Fruit fly (Drosophila melanogaster) whole organism, wandering third instar larva: ENCODE measurements around the gene Atg8a.

Source experiments
- Abd-B ChIP-seq: fragments of >200 bp; optimal IDR thresholded peaks from 2 replicates; lab custom pipeline; 2017; ENCODE audit warnings: missing biosample characterization, missing genetic modification characterization
- CG32264 ChIP-seq: fragments of 200-800 bp; sonication (Bioruptor generic); optimal IDR thresholded peaks from 2 replicates; lab custom pipeline; 2016; ENCODE audit warnings: missing biosample characterization, missing genetic modification characterization
- Dfd ChIP-seq: fragments of >200 bp; optimal IDR thresholded peaks from 2 replicates; lab custom pipeline; 2017; ENCODE audit warnings: missing biosample characterization, missing genetic modification characterization
- HLH106 ChIP-seq: fragments of 200-800 bp; optimal IDR thresholded peaks from 3 replicates; lab custom pipeline; 2019; ENCODE audit warnings: missing biosample characterization, mild to moderate bottlenecking, missing genetic modification characterization, moderate library complexity
- Hnf4 ChIP-seq: fragments of 200-800 bp; sonication (Bioruptor generic); optimal IDR thresholded peaks from 2 replicates; lab custom pipeline; 2016; ENCODE audit warnings: missing biosample characterization, mild to moderate bottlenecking, missing genetic modification characterization
- Hr78 ChIP-seq: fragments of >200 bp; optimal IDR thresholded peaks from 2 replicates; lab custom pipeline; 2017; ENCODE audit warnings: missing biosample characterization, missing genetic modification characterization
- Hr83 ChIP-seq: fragments of 200-300 bp; sonication (Bioruptor generic); optimal IDR thresholded peaks from 2 replicates; lab custom pipeline; 2016; ENCODE audit warnings: missing biosample characterization, mild to moderate bottlenecking, missing genetic modification characterization, moderate library complexity; ENCODE audit not compliant: poor library complexity, severe bottlenecking
- Jra ChIP-seq: sonication (Bioruptor generic); optimal IDR thresholded peaks from 2 replicates; lab custom pipeline; 2016; ENCODE audit warnings: missing biosample characterization, missing genetic modification characterization
- Mio ChIP-seq: sonication (Bioruptor generic); optimal IDR thresholded peaks from 2 replicates; lab custom pipeline; 2016; ENCODE audit warnings: missing biosample characterization, missing genetic modification characterization
- Myc ChIP-seq: fragments of >200 bp; optimal IDR thresholded peaks from 2 replicates; lab custom pipeline; 2017
- N ChIP-seq: fragments of >200 bp; optimal IDR thresholded peaks from 2 replicates; lab custom pipeline; 2018; ENCODE audit warnings: missing biosample characterization, missing external identifiers, missing genetic modification characterization
- OdsH ChIP-seq: fragments of 200-800 bp; sonication (Bioruptor generic); optimal IDR thresholded peaks from 2 replicates; lab custom pipeline; 2016; ENCODE audit warnings: missing biosample characterization, mild to moderate bottlenecking, missing genetic modification characterization
- Sp1 ChIP-seq: fragments of 200-800 bp; sonication (Bioruptor generic); optimal IDR thresholded peaks from 3 replicates; lab custom pipeline; 2019; ENCODE audit warnings: missing biosample characterization, mild to moderate bottlenecking, missing genetic modification characterization, moderate library complexity
- Vsx2 ChIP-seq: fragments of 200-300, 225-300 bp; sonication (Bioruptor generic); optimal IDR thresholded peaks from 2 replicates; lab custom pipeline; 2018; ENCODE audit warnings: missing biosample characterization, missing genetic modification characterization; ENCODE audit not compliant: partially characterized antibody
- br ChIP-seq: fragments of 200-800 bp; sonication (Bioruptor generic); optimal IDR thresholded peaks from 2 replicates; lab custom pipeline; 2016; ENCODE audit warnings: missing biosample characterization, missing genetic modification characterization
- brk ChIP-seq: fragments of 200-800 bp; sonication (Bioruptor generic); optimal IDR thresholded peaks from 2 replicates; lab custom pipeline; 2016; ENCODE audit warnings: missing biosample characterization, mild to moderate bottlenecking, missing genetic modification characterization
- dl ChIP-seq, 2 experiments: fragments of 175-275, 200-275 bp in 1 of 2; fragments of 200-275 bp in 1 of 2; sonication (Bioruptor generic); optimal IDR thresholded peaks; lab custom pipeline; 2018; ENCODE audit warnings: mild to moderate bottlenecking in 2 of 2, missing biosample characterization in 2 of 2, missing genetic modification characterization in 2 of 2, moderate library complexity in 2 of 2; ENCODE audit not compliant: partially characterized antibody in 2 of 2, insufficient read depth in 1 of 2
- dmrt93B ChIP-seq: fragments of 200-800 bp; sonication (Bioruptor generic); optimal IDR thresholded peaks from 2 replicates; lab custom pipeline; 2018; ENCODE audit warnings: missing biosample characterization, mild to moderate bottlenecking, missing genetic modification characterization
- dsf ChIP-seq: sonication (Bioruptor generic); optimal IDR thresholded peaks from 2 replicates; lab custom pipeline; 2016; ENCODE audit warnings: missing biosample characterization, missing genetic modification characterization, borderline replicate concordance
- ey ChIP-seq: fragments of 200-800 bp; sonication (Bioruptor generic); optimal IDR thresholded peaks from 2 replicates; lab custom pipeline; 2016; ENCODE audit warnings: missing biosample characterization, missing genetic modification characterization
- foxo ChIP-seq, 2 experiments: fragments of 200-800 bp; sonication (Bioruptor generic); optimal IDR thresholded peaks; 2 replicates in 1 of 2; 3 replicates in 1 of 2; lab custom pipeline; 2016 to 2017; ENCODE audit warnings: missing biosample characterization in 2 of 2, missing genetic modification characterization in 2 of 2
- fru ChIP-seq: fragments of 200-800 bp; sonication (Bioruptor generic); optimal IDR thresholded peaks from 3 replicates; lab custom pipeline; 2016; ENCODE audit warnings: missing biosample characterization, mild to moderate bottlenecking, missing genetic modification characterization
- h ChIP-seq: fragments of 200-800 bp; sonication (Bioruptor generic); optimal IDR thresholded peaks from 3 replicates; lab custom pipeline; 2016; ENCODE audit warnings: missing biosample characterization, mild to moderate bottlenecking, missing genetic modification characterization
- pan ChIP-seq: fragments of >200 bp; optimal IDR thresholded peaks from 2 replicates; lab custom pipeline; 2017
- psq ChIP-seq: fragments of 200-800 bp; sonication (Bioruptor generic); optimal IDR thresholded peaks from 3 replicates; lab custom pipeline; 2017; ENCODE audit warnings: missing biosample characterization, mild to moderate bottlenecking, missing genetic modification characterization, moderate library complexity
- rgr ChIP-seq: fragments of 200-800 bp; sonication (Bioruptor generic); optimal IDR thresholded peaks from 3 replicates; lab custom pipeline; 2016; ENCODE audit warnings: missing biosample characterization, mild to moderate bottlenecking, missing genetic modification characterization
- sage ChIP-seq: fragments of 200-800 bp; sonication (Bioruptor generic); optimal IDR thresholded peaks from 2 replicates; lab custom pipeline; 2016; ENCODE audit warnings: missing biosample characterization, mild to moderate bottlenecking, missing genetic modification characterization
- sv ChIP-seq: fragments of 200-800 bp; sonication (Bioruptor generic); optimal IDR thresholded peaks from 3 replicates; lab custom pipeline; 2016; ENCODE audit warnings: missing biosample characterization, missing genetic modification characterization
- usp ChIP-seq: fragments of >200 bp; optimal IDR thresholded peaks from 2 replicates; lab custom pipeline; 2017; ENCODE audit warnings: missing biosample characterization, missing genetic modification characterization
- woc ChIP-seq: sonication (Bioruptor generic); optimal IDR thresholded peaks from 2 replicates; lab custom pipeline; 2016; ENCODE audit warnings: missing biosample characterization, mild to moderate bottlenecking, missing genetic modification characterization

The Atg8a gene

DNA sequence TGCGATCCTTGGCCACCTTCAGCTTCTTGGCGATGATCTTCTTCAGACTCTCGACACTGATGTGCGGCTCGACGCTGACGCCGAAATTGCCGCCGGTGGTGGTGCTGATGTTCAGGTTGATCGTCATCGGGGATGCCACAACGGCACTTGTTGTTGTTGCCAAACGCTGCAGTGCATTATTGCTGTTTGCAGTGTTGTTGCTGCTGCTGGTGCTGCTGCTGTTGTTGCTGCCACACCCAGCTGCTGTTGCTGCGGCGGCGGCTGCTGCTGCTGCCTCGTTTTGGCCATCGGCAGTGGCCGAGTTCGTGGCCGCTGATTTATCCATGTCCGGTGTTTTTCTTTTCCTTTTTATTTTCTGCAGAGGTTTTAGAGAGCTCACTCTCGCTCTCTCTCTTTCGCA lies 24.3 kb downstream of the Atg8a start:
- TF ChIP-seq OdsH (no peak), sv (GFP tag; lab: Kevin White, UChicago) (no peak), Dfd (GFP tag; lab: Kevin White, UChicago) (peak; percentile 69), usp (no peak), h (no peak), Hr78 (GFP tag; lab: Kevin White, UChicago) (no peak), Hnf4 (no peak)

DNA sequence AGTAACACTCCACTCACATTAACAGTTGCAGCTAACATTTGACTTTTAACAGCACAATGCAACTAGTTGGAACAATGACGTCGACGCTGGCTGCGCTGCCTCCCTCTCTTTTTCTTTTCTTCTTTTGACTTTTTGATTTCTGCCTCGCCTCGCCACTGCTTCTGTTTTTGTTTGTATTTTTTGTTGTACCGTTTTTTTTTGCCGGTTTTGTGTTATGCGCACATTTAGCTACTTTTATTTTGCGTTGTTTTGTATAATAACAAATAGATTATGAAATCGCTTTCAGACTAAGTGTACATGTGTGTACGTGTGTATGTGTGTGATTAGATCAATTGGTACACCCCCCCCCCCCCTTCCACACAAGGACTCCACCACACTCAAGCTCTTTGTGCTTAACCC lies 25.6 kb downstream of the Atg8a start:
- TF ChIP-seq Myc (lab: Kevin White, UChicago): no peak
- TF ChIP-seq psq (GFP tag; lab: Kevin White, UChicago): no peak
- TF ChIP-seq Dfd (GFP tag; lab: Kevin White, UChicago): no peak
- TF ChIP-seq Hr83: no peak
- no peak for TF ChIP-seq N (GFP tag; lab: Kevin White, UChicago)
- TF ChIP-seq ey (GFP tag; lab: Kevin White, UChicago): no peak
- TF ChIP-seq Hr78 (GFP tag; lab: Kevin White, UChicago): no peak
- TF ChIP-seq usp: no peak
- no peak for TF ChIP-seq OdsH
- no peak for TF ChIP-seq dl (GFP tag; optimal IDR thresholded peaks at IDR 0.05; lab: Kevin White, UChicago; ENCODE audit: insufficient read depth in 1 of 2, partially characterized antibody in 2 of 2)
- TF ChIP-seq Abd-B (GFP tag; lab: Kevin White, UChicago): no peak
- no peak for TF ChIP-seq sage (GFP tag; lab: Kevin White, UChicago)
- no peak for TF ChIP-seq Hnf4
- no peak for TF ChIP-seq dsf (GFP tag; lab: Kevin White, UChicago)
- TF ChIP-seq HLH106 (tag; lab: Kevin White, UChicago): no peak
- no peak for TF ChIP-seq dmrt93B
- no peak for TF ChIP-seq Vsx2 (GFP tag; lab: Kevin White, UChicago)
- no peak for TF ChIP-seq brk (GFP tag; lab: Kevin White, UChicago)

DNA sequence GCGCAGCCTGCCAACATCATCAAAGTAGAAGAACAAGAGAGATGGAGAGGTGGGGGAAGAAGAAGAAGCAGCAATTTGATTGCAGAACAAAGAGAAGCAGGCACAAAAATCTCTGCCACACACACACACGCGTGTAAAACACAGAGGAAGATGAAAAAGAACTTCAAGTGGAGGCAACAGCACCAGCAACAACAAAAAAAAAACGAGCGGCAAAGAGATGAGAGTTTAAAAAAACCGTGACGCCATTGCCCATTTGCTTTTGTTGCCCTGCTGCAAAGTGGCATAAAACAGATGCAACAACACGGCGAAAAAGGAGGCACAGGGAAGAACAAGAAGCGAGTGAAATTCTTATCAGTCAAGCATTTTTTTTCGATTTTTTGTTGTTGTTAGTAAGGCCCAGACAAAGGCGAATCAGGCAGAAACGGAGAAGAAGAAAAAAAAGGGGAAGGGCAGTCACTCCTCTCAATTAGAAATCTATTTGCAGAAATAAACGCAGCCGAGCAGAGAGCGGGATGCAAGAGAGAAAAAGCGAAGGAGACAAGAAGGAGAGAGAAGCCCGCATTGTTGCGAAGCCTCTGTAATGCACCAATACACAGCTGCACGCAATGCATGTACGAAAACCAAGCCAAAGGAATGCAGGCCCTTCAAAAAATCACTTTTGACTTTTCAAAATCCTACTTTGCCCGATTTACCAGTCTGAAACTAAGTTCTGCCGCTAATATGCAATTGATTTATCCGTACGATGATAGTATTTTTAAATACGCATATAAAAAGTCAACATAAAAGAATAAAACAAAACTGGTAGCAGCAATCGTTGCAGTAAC lies 26.2 kb downstream of the Atg8a start:
- TF ChIP-seq fru (GFP tag; lab: Kevin White, UChicago) (peak; percentile 21), Jra (GFP tag; lab: Kevin White, UChicago) (peak; percentile 25), Sp1 (GFP tag; lab: Kevin White, UChicago) (peak; percentile 35), psq (GFP tag; lab: Kevin White, UChicago) (peak; percentile 88), brk (GFP tag; lab: Kevin White, UChicago) (no peak), HLH106 (tag; lab: Kevin White, UChicago) (no peak), br (no peak), Myc (lab: Kevin White, UChicago) (no peak), Mio (GFP tag; lab: Kevin White, UChicago) (no peak), CG32264 (no peak), pan (no peak), Hnf4 (peak; percentile 7)

DNA sequence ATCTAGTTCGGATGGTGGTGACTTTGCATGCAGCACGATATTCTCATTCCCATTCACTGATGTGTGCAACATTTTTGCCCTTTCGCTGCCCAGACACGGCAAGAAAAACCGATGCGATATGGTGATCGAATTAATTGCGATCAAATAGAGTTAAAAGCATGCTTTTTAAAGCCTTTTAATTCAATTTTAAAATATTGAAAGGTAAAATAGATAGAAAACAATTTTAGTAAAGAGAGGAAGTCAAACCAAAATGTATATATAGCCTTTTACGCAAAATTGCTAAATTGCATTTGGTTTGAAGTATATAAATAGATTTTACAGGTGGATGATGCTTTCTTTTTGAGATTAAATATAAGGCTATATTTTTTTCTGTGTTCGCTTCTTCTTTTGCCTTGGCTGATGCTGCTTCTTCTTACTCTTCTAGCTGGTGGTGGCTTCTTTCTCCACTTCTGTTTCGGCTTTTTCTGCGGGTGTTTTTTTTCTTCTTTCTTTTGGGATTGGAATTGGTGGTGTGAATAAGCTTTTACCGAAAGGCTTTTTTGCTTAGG lies 27.1 kb downstream of the Atg8a start:
- peak; percentile 10 for TF ChIP-seq woc (GFP tag; lab: Kevin White, UChicago)
- TF ChIP-seq Sp1 (GFP tag; lab: Kevin White, UChicago): peak; percentile 49
- peak in 1 of 2 experiments; percentile 46 for TF ChIP-seq foxo (GFP tag; optimal IDR thresholded peaks at IDR 0.05; lab: Kevin White, UChicago)
- no peak for TF ChIP-seq h
- TF ChIP-seq rgr (GFP tag; lab: Kevin White, UChicago): no peak
- TF ChIP-seq ey (GFP tag; lab: Kevin White, UChicago): no peak
- TF ChIP-seq Jra (GFP tag; lab: Kevin White, UChicago): no peak
- peak; percentile 42 for TF ChIP-seq HLH106 (tag; lab: Kevin White, UChicago)
- peak; percentile 34 for TF ChIP-seq fru (GFP tag; lab: Kevin White, UChicago)
